Fruit fly (Drosophila melanogaster) whole organism, embryonic: ENCODE measurements around the gene Fbxl4.

Experiments used
- Ada2b ChIP-seq: fragments of 200-800 bp; sonication (Bioruptor generic); IDR thresholded peaks from 2 replicates; pipeline ENCODE4 v1.3.6; 2022; ENCODE audit warnings: missing biosample characterization, missing genetic modification characterization
- Atf-2 ChIP-seq: fragments of 200-800 bp; sonication (Bioruptor generic); optimal IDR thresholded peaks from 2 replicates; lab custom pipeline; 2016; ENCODE audit warnings: missing biosample characterization, missing genetic modification characterization
- Bdp1 ChIP-seq: fragments of 200-800 bp; sonication (Bioruptor generic); optimal IDR thresholded peaks from 3 replicates; lab custom pipeline; 2016; ENCODE audit warnings: missing biosample characterization, missing genetic modification characterization
- CG10654 ChIP-seq: fragments of 200-800 bp; sonication (Bioruptor generic); optimal IDR thresholded peaks from 2 replicates; lab custom pipeline; 2016; ENCODE audit warnings: missing biosample characterization, missing genetic modification characterization
- CG12236 ChIP-seq: fragments of 200-800 bp; sonication (Bioruptor generic); optimal IDR thresholded peaks from 2 replicates; lab custom pipeline; 2016; ENCODE audit warnings: missing biosample characterization, missing genetic modification characterization
- CG13123 ChIP-seq: fragments of 200-800 bp; sonication (Bioruptor generic); optimal IDR thresholded peaks from 2 replicates; lab custom pipeline; 2016; ENCODE audit warnings: missing biosample characterization, missing genetic modification characterization
- CG13287 ChIP-seq: fragments of 200-800 bp; sonication (Bioruptor generic); IDR thresholded peaks from 2 replicates; pipeline ENCODE4 v1.3.6; 2022; ENCODE audit warnings: missing biosample characterization, missing genetic modification characterization; ENCODE audit not compliant: partially characterized antibody
- CG14860 ChIP-seq: fragments of 200-800 bp; sonication (Bioruptor generic); IDR thresholded peaks from 3 replicates; pipeline ENCODE4 v1.3.6; 2022; ENCODE audit warnings: missing biosample characterization, missing genetic modification characterization; ENCODE audit not compliant: partially characterized antibody
- CG16779 ChIP-seq: fragments of 200-800 bp; sonication (Bioruptor generic); IDR thresholded peaks from 2 replicates; pipeline ENCODE4 v1.3.6; 2022; ENCODE audit warnings: missing biosample characterization, missing genetic modification characterization
- CG18011 ChIP-seq: fragments of 200-800 bp; sonication (Bioruptor generic); optimal IDR thresholded peaks from 2 replicates; lab custom pipeline; 2017; ENCODE audit warnings: missing biosample characterization, missing genetic modification characterization, mild to moderate bottlenecking, moderate library complexity, missing genotype
- CG33557 ChIP-seq: fragments of 200-800 bp; sonication (Bioruptor generic); optimal IDR thresholded peaks from 2 replicates; lab custom pipeline; 2019; ENCODE audit warnings: missing biosample characterization, mild to moderate bottlenecking, missing genetic modification characterization, moderate library complexity
- CG34224 ChIP-seq: fragments of 200-800 bp; sonication (Bioruptor generic); IDR thresholded peaks from 3 replicates; pipeline ENCODE4 v1.3.6; 2022; ENCODE audit warnings: missing biosample characterization, missing genetic modification characterization; ENCODE audit not compliant: partially characterized antibody
- CG3847 ChIP-seq: fragments of 200-800 bp; sonication (Bioruptor generic); IDR thresholded peaks from 2 replicates; pipeline ENCODE4 v1.3.6; 2022; ENCODE audit warnings: missing biosample characterization, missing genetic modification characterization
- CG7357 ChIP-seq: fragments of 200-800 bp; sonication (Bioruptor generic); IDR thresholded peaks from 3 replicates; pipeline ENCODE4 v1.3.6; 2022; ENCODE audit warnings: missing biosample characterization, missing genetic modification characterization
- CG7745 ChIP-seq: fragments of 200-800 bp; sonication (Bioruptor generic); optimal IDR thresholded peaks from 2 replicates; lab custom pipeline; 2018; ENCODE audit warnings: missing biosample characterization, mild to moderate bottlenecking, missing genetic modification characterization, moderate library complexity
- CG8359 ChIP-seq: fragments of 200-800 bp; sonication (Bioruptor generic); optimal IDR thresholded peaks from 2 replicates; lab custom pipeline; 2017; ENCODE audit warnings: missing biosample characterization, mild to moderate bottlenecking, missing genetic modification characterization, borderline replicate concordance
- CG8478 ChIP-seq: fragments of >200 bp; optimal IDR thresholded peaks from 2 replicates; lab custom pipeline; 2018
- CTCF ChIP-seq: fragments of 200-800 bp; sonication (Bioruptor generic); optimal IDR thresholded peaks from 2 replicates; lab custom pipeline; 2017; ENCODE audit warnings: missing biosample characterization, mild to moderate bottlenecking, missing genetic modification characterization, moderate library complexity
- CrebB ChIP-seq: fragments of 200-800 bp; sonication (Bioruptor generic); optimal IDR thresholded peaks from 3 replicates; lab custom pipeline; 2018; ENCODE audit warnings: missing biosample characterization, mild to moderate bottlenecking, missing genetic modification characterization
- Dad ChIP-seq: fragments of 200-800 bp; sonication (Bioruptor generic); optimal IDR thresholded peaks from 3 replicates; lab custom pipeline; 2016; ENCODE audit warnings: missing biosample characterization, missing genetic modification characterization
- Doc3 ChIP-seq: fragments of 200-800 bp; sonication (Bioruptor generic); IDR thresholded peaks from 3 replicates; pipeline ENCODE4 v1.3.6; 2022; ENCODE audit warnings: missing biosample characterization, missing genetic modification characterization; ENCODE audit not compliant: partially characterized antibody
- E2f1 ChIP-seq: fragments of 200-800 bp; sonication (Bioruptor generic); IDR thresholded peaks from 2 replicates; pipeline ENCODE4 v1.3.6; 2022; ENCODE audit warnings: missing biosample characterization, missing genetic modification characterization
- Fer3 ChIP-seq: fragments of 200-800 bp; sonication (Bioruptor generic); optimal IDR thresholded peaks from 2 replicates; lab custom pipeline; 2018; ENCODE audit warnings: missing biosample characterization, mild to moderate bottlenecking, missing genetic modification characterization, moderate library complexity
- HLH3B ChIP-seq: fragments of 200-800 bp; sonication (Bioruptor generic); IDR thresholded peaks from 2 replicates; pipeline ENCODE4 v1.3.6; 2022; ENCODE audit warnings: missing biosample characterization, missing genetic modification characterization
- Hr39 ChIP-seq: fragments of >200 bp; optimal IDR thresholded peaks from 2 replicates; lab custom pipeline; 2017
- Hr78 ChIP-seq, 2 experiments: fragments of 200-800 bp in 1 of 2; fragments of >200 bp in 1 of 2; sonication (Bioruptor generic) in 1 of 2; optimal IDR thresholded peaks; 2 replicates each; lab custom pipeline; 2017 to 2019; ENCODE audit warnings: missing biosample characterization in 2 of 2, missing genetic modification characterization in 2 of 2, mild to moderate bottlenecking in 1 of 2, moderate library complexity in 1 of 2
- Myb ChIP-seq: fragments of 200-800 bp; sonication (Bioruptor generic); optimal IDR thresholded peaks from 2 replicates; lab custom pipeline; 2016; ENCODE audit warnings: missing biosample characterization, missing genetic modification characterization
- Opbp ChIP-seq: fragments of 200-800 bp; sonication (Bioruptor generic); IDR thresholded peaks from 3 replicates; pipeline ENCODE4 v1.3.6; 2022; ENCODE audit warnings: missing biosample characterization, missing genetic modification characterization; ENCODE audit not compliant: partially characterized antibody
- Sry-β ChIP-seq: fragments of 200-800 bp; sonication (Bioruptor generic); optimal IDR thresholded peaks from 2 replicates; lab custom pipeline; 2018; ENCODE audit warnings: missing biosample characterization, mild to moderate bottlenecking, missing genetic modification characterization, moderate library complexity
- Stat92E ChIP-seq, 3 experiments: fragments of >200 bp in 2 of 3; fragments of 200-800 bp in 1 of 3; sonication (Bioruptor generic) in 1 of 3; optimal IDR thresholded peaks; 2 replicates each; lab custom pipeline; 2017 to 2019; ENCODE audit warnings: missing biosample characterization in 3 of 3, missing genetic modification characterization in 3 of 3, mild to moderate bottlenecking in 1 of 3, moderate library complexity in 1 of 3
- al ChIP-seq: fragments of 200-800 bp; sonication (Bioruptor generic); IDR thresholded peaks from 2 replicates; pipeline ENCODE4 v1.3.6; 2022; ENCODE audit warnings: missing biosample characterization, missing genetic modification characterization
- amos ChIP-seq: fragments of 200-800 bp; sonication (Bioruptor generic); IDR thresholded peaks from 2 replicates; pipeline ENCODE4 v1.3.6; 2022; ENCODE audit warnings: missing biosample characterization, missing genetic modification characterization; ENCODE audit not compliant: partially characterized antibody
- corto ChIP-seq: fragments of 200-800 bp; sonication (Bioruptor generic); optimal IDR thresholded peaks from 2 replicates; lab custom pipeline; 2016; ENCODE audit warnings: missing biosample characterization, mild to moderate bottlenecking, missing genetic modification characterization, moderate library complexity
- croc ChIP-seq: fragments of 200-800 bp; sonication (Bioruptor generic); conservative IDR thresholded peaks from 3 replicates; pipeline ENCODE4 v1.3.6; 2022; ENCODE audit warnings: missing biosample characterization, missing genetic modification characterization
- da ChIP-seq: fragments of 200-800 bp; sonication (Bioruptor generic); optimal IDR thresholded peaks from 2 replicates; lab custom pipeline; 2016; ENCODE audit warnings: missing biosample characterization, missing genetic modification characterization
- dmrt99B ChIP-seq: fragments of 200-800 bp; sonication (Bioruptor generic); optimal IDR thresholded peaks from 2 replicates; lab custom pipeline; 2018; ENCODE audit warnings: missing biosample characterization, mild to moderate bottlenecking, missing genetic modification characterization, moderate library complexity
- eve ChIP-seq, 2 experiments: fragments of >200 bp; optimal IDR thresholded peaks; 2 replicates each; lab custom pipeline; 2017; ENCODE audit warnings: missing biosample characterization in 2 of 2, missing genetic modification characterization in 2 of 2
- fd64A ChIP-seq: fragments of 200-800 bp; sonication (Bioruptor generic); optimal IDR thresholded peaks from 3 replicates; lab custom pipeline; 2018; ENCODE audit warnings: missing biosample characterization, mild to moderate bottlenecking, missing genetic modification characterization
- ind ChIP-seq: fragments of 200-800 bp; sonication (Bioruptor generic); optimal IDR thresholded peaks from 3 replicates; lab custom pipeline; 2016; ENCODE audit warnings: missing biosample characterization, missing genetic modification characterization
- insv ChIP-seq, 2 experiments: fragments of 200-800 bp; sonication (Bioruptor generic); optimal IDR thresholded peaks; 3 replicates each; lab custom pipeline; 2016 to 2018; ENCODE audit warnings: missing biosample characterization in 2 of 2, missing genetic modification characterization in 2 of 2
- inv ChIP-seq: fragments of 200-800 bp; sonication (Bioruptor generic); IDR thresholded peaks from 2 replicates; pipeline ENCODE4 v1.3.6; 2022; ENCODE audit warnings: missing biosample characterization, missing genetic modification characterization; ENCODE audit not compliant: partially characterized antibody
- mam ChIP-seq: fragments of 200-800 bp; sonication (Bioruptor generic); optimal IDR thresholded peaks from 3 replicates; lab custom pipeline; 2016; ENCODE audit warnings: missing biosample characterization, missing genetic modification characterization
- nmo ChIP-seq: fragments of 200-800 bp; sonication (Bioruptor generic); optimal IDR thresholded peaks from 2 replicates; lab custom pipeline; 2018; ENCODE audit warnings: missing biosample characterization, mild to moderate bottlenecking, missing genetic modification characterization, moderate library complexity
- pb ChIP-seq: fragments of 200-800 bp; sonication (Bioruptor generic); optimal IDR thresholded peaks from 3 replicates; lab custom pipeline; 2016; ENCODE audit warnings: missing biosample characterization, missing genetic modification characterization
- pfk ChIP-seq: fragments of 200-800 bp; sonication (Bioruptor generic); optimal IDR thresholded peaks from 2 replicates; lab custom pipeline; 2018; ENCODE audit warnings: missing biosample characterization, mild to moderate bottlenecking, missing genetic modification characterization, moderate library complexity
- sisA ChIP-seq: fragments of 200-800 bp; sonication (Bioruptor generic); IDR thresholded peaks from 2 replicates; pipeline ENCODE4 v1.3.6; 2022; ENCODE audit warnings: missing biosample characterization, missing genetic modification characterization
- sqz ChIP-seq: fragments of 200-800 bp; sonication (Bioruptor generic); optimal IDR thresholded peaks from 3 replicates; lab custom pipeline; 2018; ENCODE audit warnings: missing biosample characterization, mild to moderate bottlenecking, missing genetic modification characterization
- stwl ChIP-seq: fragments of 200-800 bp; sonication (Bioruptor generic); optimal IDR thresholded peaks from 3 replicates; lab custom pipeline; 2018; ENCODE audit warnings: missing biosample characterization, mild to moderate bottlenecking, missing genetic modification characterization, moderate library complexity
- unc-4 ChIP-seq: fragments of 200-800 bp; sonication (Bioruptor generic); IDR thresholded peaks from 2 replicates; pipeline ENCODE4 v1.3.6; 2022; ENCODE audit warnings: missing biosample characterization, missing genetic modification characterization; ENCODE audit not compliant: partially characterized antibody
- vvl ChIP-seq: fragments of 200-800 bp; sonication (Bioruptor generic); IDR thresholded peaks from 2 replicates; pipeline ENCODE4 v1.3.6; 2022; ENCODE audit warnings: missing biosample characterization, missing genetic modification characterization
- z ChIP-seq: fragments of 200-800 bp; sonication (Bioruptor generic); IDR thresholded peaks from 3 replicates; pipeline ENCODE4 v1.3.6; 2022; ENCODE audit warnings: missing biosample characterization, missing genetic modification characterization

Fbxl4 gene

dm6 chrX:14218045-14218483, 19.7 kb downstream of the Fbxl4 start (continued):
- peak; percentile 82 for TF ChIP-seq ind
- peak; percentile 90 for TF ChIP-seq HLH3B
- peak; percentile 66 for TF ChIP-seq croc (GFP tag; lab: Robert Waterston, UW)
- TF ChIP-seq unc-4 (GFP tag; lab: Robert Waterston, UW), result no peak
- TF ChIP-seq CG13123 (GFP tag; lab: Kevin White, UChicago), result peak; percentile 64
- TF ChIP-seq CG13287, result no peak
- TF ChIP-seq Opbp (GFP tag; lab: Robert Waterston, UW), result no peak
- peak; percentile 72 for TF ChIP-seq CG33557 (GFP tag; lab: Kevin White, UChicago)
- no peak for TF ChIP-seq Doc3
- TF ChIP-seq dmrt99B (tag; lab: Kevin White, UChicago), result peak; percentile 92
- TF ChIP-seq CG16779, result 0 out of 2 replicates have a peak, but pooled peaks have one; percentile 68
- TF ChIP-seq Fer3 (tag; lab: Kevin White, UChicago), result peak; percentile 89
- peak; percentile 52 for TF ChIP-seq Bdp1 (GFP tag; lab: Kevin White, UChicago)
- peak; percentile 84 for TF ChIP-seq al (GFP tag; lab: Robert Waterston, UW)
- TF ChIP-seq Hr39, result no peak
- no peak for TF ChIP-seq pfk (GFP tag; lab: Kevin White, UChicago)
- TF ChIP-seq nmo (GFP tag; lab: Kevin White, UChicago), result peak; percentile 90
- TF ChIP-seq fd64A (GFP tag; lab: Kevin White, UChicago), result no peak
- peak; percentile 78 for TF ChIP-seq CG10654 (GFP tag; lab: Kevin White, UChicago)
- no peak for TF ChIP-seq CG14860
- TF ChIP-seq Dad (GFP tag; lab: Kevin White, UChicago), result peak; percentile 52
- peak; percentile 87 for TF ChIP-seq sisA (GFP tag; lab: Robert Waterston, UW)
- TF ChIP-seq CG8478 (lab: Kevin White, UChicago), result no peak
- TF ChIP-seq CG8359 (GFP tag; lab: Kevin White, UChicago), result peak; percentile 74
- peak; percentile 84 for TF ChIP-seq E2f1 (GFP tag; lab: Robert Waterston, UW)
- peak in 1 of 2 experiments; percentile 21 for TF ChIP-seq insv (GFP tag; optimal IDR thresholded peaks at IDR 0.05; lab: Kevin White, UChicago)
- TF ChIP-seq pb, result no peak
- TF ChIP-seq amos (GFP tag; lab: Robert Waterston, UW), result no peak
- no peak for TF ChIP-seq CG34224 (GFP tag; lab: Robert Waterston, UW)
- peak; percentile 72; the same call in 2 of the 3 replicates for TF ChIP-seq CG7357 (GFP tag; lab: Robert Waterston, UW)
- no peak for TF ChIP-seq inv (GFP tag; lab: Robert Waterston, UW)
- TF ChIP-seq mam (GFP tag; lab: Kevin White, UChicago), result peak; percentile 62
- peak in 1 of 3 experiments; percentile 8 for TF ChIP-seq Stat92E (GFP tag; optimal IDR thresholded peaks at IDR 0.05; lab: Kevin White, UChicago)
- TF ChIP-seq CG12236 (GFP tag; lab: Kevin White, UChicago), result peak; percentile 27
- TF ChIP-seq vvl (GFP tag; lab: Robert Waterston, UW), result peak; percentile 94
- peak; percentile 48 for TF ChIP-seq Myb (GFP tag; lab: Kevin White, UChicago)
- TF ChIP-seq stwl, result peak; percentile 6
- peak; percentile 39 for TF ChIP-seq CTCF
- peak; percentile 72 for TF ChIP-seq CrebB (tag; lab: Kevin White, UChicago)
- TF ChIP-seq eve (GFP tag; optimal IDR thresholded peaks at IDR 0.05; lab: Kevin White, UChicago), result no peak
- TF ChIP-seq Atf-2, result peak; percentile 52
- TF ChIP-seq Ada2b (GFP tag; lab: Robert Waterston, UW), result peak; percentile 93
- TF ChIP-seq Hr78 (GFP tag; optimal IDR thresholded peaks at IDR 0.05; lab: Kevin White, UChicago), result peak in 1 of 2 experiments; percentile 53
- peak; percentile 77 for TF ChIP-seq corto (GFP tag; lab: Kevin White, UChicago)
- no peak for TF ChIP-seq Sry-β (GFP tag; lab: Kevin White, UChicago)
- TF ChIP-seq CG18011 (GFP tag; lab: Kevin White, UChicago), result peak; percentile 63
- peak; percentile 91 for TF ChIP-seq sqz (GFP tag; lab: Kevin White, UChicago)
- TF ChIP-seq CG3847 (GFP tag; lab: Robert Waterston, UW), result peak; percentile 85
- peak; percentile 53 for TF ChIP-seq da (GFP tag; lab: Kevin White, UChicago)
- TF ChIP-seq CG7745 (tag; lab: Kevin White, UChicago), result no peak
- TF ChIP-seq z (GFP tag; lab: Robert Waterston, UW), result no peak
